Fruit fly (Drosophila melanogaster): Measurements from ENCODE around the gene CG5078.

The CG5078 gene

DNA sequence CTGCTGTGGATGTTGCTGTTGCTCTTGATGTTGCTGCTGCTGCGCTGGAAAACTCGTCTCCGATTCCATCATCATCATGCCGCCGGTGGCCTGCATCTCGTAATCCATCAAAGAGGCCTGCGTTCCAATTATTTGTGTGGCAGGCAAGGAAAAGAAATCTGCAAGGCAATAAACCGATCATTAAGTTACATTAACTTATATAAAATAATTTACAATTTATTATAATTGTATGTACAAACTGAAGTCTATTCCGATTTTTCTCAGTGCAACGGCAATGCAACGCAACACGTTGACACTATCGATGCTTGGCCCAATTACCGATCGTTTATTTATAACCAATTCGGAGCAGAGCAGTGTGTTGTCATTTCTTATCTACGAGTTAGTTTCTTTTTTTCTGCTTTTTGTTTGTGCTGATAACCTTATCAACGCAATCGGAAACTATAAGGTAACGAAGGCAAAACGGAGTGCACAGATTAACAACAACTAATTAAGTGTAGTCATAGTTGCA is 34.8 kb upstream of the CG5078 start (continued):
- TF ChIP-seq Fer3 (tag; optimal IDR thresholded peaks at IDR 0.05) (peak; percentile 1), Deaf1 (tag; optimal IDR thresholded peaks at IDR 0.05) (peak; percentile 33), Gug (GFP tag; IDR thresholded peaks at IDR 0.05) (no peak), Chrac-16 (GFP tag; optimal IDR thresholded peaks at IDR 0.05) (no peak), toy (GFP tag; IDR thresholded peaks at IDR 0.05) (no peak), CG15696 (tag; optimal IDR thresholded peaks at IDR 0.05) (no peak), B-H1 (GFP tag; IDR thresholded peaks at IDR 0.05) (no peak), CG11723 (GFP tag; optimal IDR thresholded peaks at IDR 0.05) (no peak), ase (GFP tag; IDR thresholded peaks at IDR 0.05) (peak; percentile 41; the same call in 2 of the 3 replicates), fru (optimal IDR thresholded peaks at IDR 0.05) (no peak), trem (tag; optimal IDR thresholded peaks at IDR 0.05) (no peak), CG42726 (GFP tag; IDR thresholded peaks at IDR 0.05; ENCODE audit: partially characterized antibody) (no peak), Taf1 (GFP tag; IDR thresholded peaks at IDR 0.05) (no peak), CG1647 (GFP tag; optimal IDR thresholded peaks at IDR 0.05) (no peak), CG6175 (GFP tag; IDR thresholded peaks at IDR 0.05) (no peak), gcm2 (GFP tag; optimal IDR thresholded peaks at IDR 0.05) (no peak), Blimp-1 (GFP tag; optimal IDR thresholded peaks at IDR 0.05) (peak; percentile 59), CG30403 (GFP tag; optimal IDR thresholded peaks at IDR 0.05) (peak; percentile 4), vvl (GFP tag; IDR thresholded peaks at IDR 0.05) (peak; percentile 78), CG12155 (GFP tag; optimal IDR thresholded peaks at IDR 0.05) (no peak), twi (tag; optimal IDR thresholded peaks at IDR 0.05) (no peak), Hr39 (optimal IDR thresholded peaks at IDR 0.05) (no peak), CG7745 (tag; optimal IDR thresholded peaks at IDR 0.05) (no peak), pnt (GFP tag; optimal IDR thresholded peaks at IDR 0.05) (no peak), CG10321 (GFP tag; IDR thresholded peaks at IDR 0.05) (0 out of 2 replicates have a peak, but pooled peaks have one; percentile 19), CG7786 (GFP tag; optimal IDR thresholded peaks at IDR 0.05) (no peak), slp2 (GFP tag; optimal IDR thresholded peaks at IDR 0.05) (no peak), CG15011 (GFP tag; optimal IDR thresholded peaks at IDR 0.05) (peak; percentile 0), MBD-R2 (GFP tag; IDR thresholded peaks at IDR 0.05) (peak; percentile 30; the same call in 1 of the 2 replicates), lmd (GFP tag; IDR thresholded peaks at IDR 0.05) (peak; percentile 45), onecut (GFP tag; IDR thresholded peaks at IDR 0.05) (0 out of 2 replicates have a peak, but pooled peaks have one; percentile 3), CG1602 (GFP tag; optimal IDR thresholded peaks at IDR 0.05) (peak; percentile 8), HLH3B (GFP tag; IDR thresholded peaks at IDR 0.05) (peak; percentile 61), sqz (GFP tag; optimal IDR thresholded peaks at IDR 0.05) (peak; percentile 64), maf-S (GFP tag; optimal IDR thresholded peaks at IDR 0.05) (no peak), gsb-n (tag; optimal IDR thresholded peaks at IDR 0.05) (peak; percentile 42), CG14014 (GFP tag; IDR thresholded peaks at IDR 0.05) (peak; percentile 58; the same call in 1 of the 2 replicates), bab2 (GFP tag; optimal IDR thresholded peaks at IDR 0.05) (no peak), ems (GFP tag; optimal IDR thresholded peaks at IDR 0.05) (peak; percentile 28), shn (GFP tag; optimal IDR thresholded peaks at IDR 0.05) (no peak), CG31388 (GFP tag; optimal IDR thresholded peaks at IDR 0.05) (no peak), ftz-f1 (GFP tag; optimal IDR thresholded peaks at IDR 0.05) (no peak), eyg (GFP tag; optimal IDR thresholded peaks at IDR 0.05) (no peak), CG4424 (GFP tag; optimal IDR thresholded peaks at IDR 0.05) (peak; percentile 19), CoRest (tag; optimal IDR thresholded peaks at IDR 0.05) (peak; percentile 0), fd3F (GFP tag; optimal IDR thresholded peaks at IDR 0.05) (no peak), da (GFP tag; optimal IDR thresholded peaks at IDR 0.05) (no peak), cwo (GFP tag; optimal IDR thresholded peaks at IDR 0.05) (peak; percentile 14), CG16863 (GFP tag; optimal IDR thresholded peaks at IDR 0.05) (no peak), NC2β (GFP tag; optimal IDR thresholded peaks at IDR 0.05) (no peak), Ptx1 (GFP tag; IDR thresholded peaks at IDR 0.05) (peak; percentile 12; the same call in 1 of the 2 replicates), CG11696 (GFP tag; IDR thresholded peaks at IDR 0.05) (peak; percentile 26; the same call in 1 of the 2 replicates), klu (GFP tag; IDR thresholded peaks at IDR 0.05) (no peak)
